Worm (Caenorhabditis elegans) whole organism, late embryonic: ENCODE results near the gene Y55F3BL.4.

Experiments
- C08G9.2 ChIP-seq: sonication (generic microtip); optimal IDR thresholded peaks from 2 replicates; lab custom pipeline; 2016; ENCODE audit warnings: mild to moderate bottlenecking, missing genetic modification characterization, moderate library complexity, missing compliant biosample characterization
- C38D4.7 ChIP-seq: fragments of 200-800 bp; sonication (Bioruptor generic); optimal IDR thresholded peaks from 2 replicates; lab custom pipeline; 2018; ENCODE audit warnings: mild to moderate bottlenecking, missing genetic modification characterization, moderate library complexity, missing compliant biosample characterization
- F13H6.1 ChIP-seq: sonication (generic microtip); optimal IDR thresholded peaks from 2 replicates; lab custom pipeline; 2016; ENCODE audit warnings: missing genetic modification characterization, missing compliant biosample characterization
- K09A11.1 ChIP-seq: sonication (generic microtip); optimal IDR thresholded peaks from 2 replicates; lab custom pipeline; 2017; ENCODE audit warnings: antibody characterized with exemption, mild to moderate bottlenecking, missing genetic modification characterization, missing compliant biosample characterization; ENCODE audit not compliant: insufficient read depth
- T23F11.4 ChIP-seq: fragments of 200-800 bp; sonication (Bioruptor generic); optimal IDR thresholded peaks from 2 replicates; lab custom pipeline; 2018; ENCODE audit warnings: mild to moderate bottlenecking, missing genetic modification characterization, missing compliant biosample characterization
- Y22D7AL.16 ChIP-seq: sonication (generic microtip); optimal IDR thresholded peaks from 2 replicates; lab custom pipeline; 2016; ENCODE audit warnings: missing genetic modification characterization, missing compliant biosample characterization
- ahr-1 ChIP-seq: sonication (generic microtip); optimal IDR thresholded peaks from 2 replicates; lab custom pipeline; 2016; ENCODE audit warnings: missing genetic modification characterization, missing compliant biosample characterization
- ceh-18 ChIP-seq: sonication (generic microtip); optimal IDR thresholded peaks from 2 replicates; lab custom pipeline; 2016; ENCODE audit warnings: missing genetic modification characterization, missing compliant biosample characterization
- ceh-24 ChIP-seq: sonication (generic microtip); optimal IDR thresholded peaks from 2 replicates; lab custom pipeline; 2016; ENCODE audit warnings: mild to moderate bottlenecking, missing genetic modification characterization, missing compliant biosample characterization
- ceh-31 ChIP-seq: sonication (generic microtip); optimal IDR thresholded peaks from 2 replicates; lab custom pipeline; 2016; ENCODE audit warnings: missing genetic modification characterization, missing compliant biosample characterization
- ceh-45 ChIP-seq: fragments of 200-800 bp; sonication (Bioruptor generic); IDR thresholded peaks from 2 replicates; pipeline ENCODE4 v1.3.6; 2022; ENCODE audit warnings: missing genetic modification reagents, missing genetic modification characterization, missing compliant biosample characterization
- ceh-48 ChIP-seq: sonication (generic microtip); optimal IDR thresholded peaks from 2 replicates; lab custom pipeline; 2016; ENCODE audit warnings: missing genetic modification characterization, inconsistent platforms, missing compliant biosample characterization
- ceh-6 ChIP-seq: fragments of 200-800 bp; sonication (Bioruptor generic); optimal IDR thresholded peaks from 2 replicates; lab custom pipeline; 2018; ENCODE audit warnings: mild to moderate bottlenecking, missing genetic modification characterization, missing compliant biosample characterization
- che-1 ChIP-seq: sonication (generic microtip); optimal IDR thresholded peaks from 2 replicates; lab custom pipeline; 2016; ENCODE audit warnings: mild to moderate bottlenecking, missing genetic modification characterization, missing compliant biosample characterization
- dmd-4 ChIP-seq: sonication (generic microtip); optimal IDR thresholded peaks from 2 replicates; lab custom pipeline; 2016; ENCODE audit warnings: borderline replicate concordance, missing genetic modification characterization, missing compliant biosample characterization
- elt-2 ChIP-seq: sonication (generic microtip); optimal IDR thresholded peaks from 2 replicates; lab custom pipeline; 2016; ENCODE audit warnings: missing genetic modification reagents, missing genetic modification characterization, missing compliant biosample characterization
- ets-4 ChIP-seq: sonication (generic microtip); optimal IDR thresholded peaks from 2 replicates; lab custom pipeline; 2016; ENCODE audit warnings: missing genetic modification characterization, missing compliant biosample characterization
- eyg-1 ChIP-seq: sonication (generic microtip); optimal IDR thresholded peaks from 2 replicates; lab custom pipeline; 2016; ENCODE audit warnings: missing genotype, missing genetic modification characterization, missing compliant biosample characterization
- fax-1 ChIP-seq: sonication (generic microtip); optimal IDR thresholded peaks from 2 replicates; lab custom pipeline; 2016; ENCODE audit warnings: missing genotype, missing genetic modification characterization, missing compliant biosample characterization
- gmeb-2 ChIP-seq: sonication (generic microtip); optimal IDR thresholded peaks from 2 replicates; lab custom pipeline; 2016; ENCODE audit warnings: missing genetic modification characterization, inconsistent platforms, missing compliant biosample characterization
- hlh-6 ChIP-seq: sonication (generic microtip); optimal IDR thresholded peaks from 2 replicates; lab custom pipeline; 2016; ENCODE audit warnings: missing genotype, missing genetic modification characterization, missing compliant biosample characterization
- hlh-8 ChIP-seq: sonication (generic microtip); optimal IDR thresholded peaks from 2 replicates; lab custom pipeline; 2016; ENCODE audit warnings: missing genotype, missing genetic modification characterization, missing compliant biosample characterization
- lin-11 ChIP-seq: fragments of 200-800 bp; sonication (Bioruptor generic); optimal IDR thresholded peaks from 2 replicates; lab custom pipeline; 2018; ENCODE audit warnings: mild to moderate bottlenecking, missing genetic modification characterization, missing compliant biosample characterization
- madf-2 ChIP-seq: sonication (generic microtip); optimal IDR thresholded peaks from 2 replicates; lab custom pipeline; 2017; ENCODE audit warnings: missing genetic modification characterization, missing compliant biosample characterization
- mec-3 ChIP-seq: sonication (generic microtip); optimal IDR thresholded peaks from 2 replicates; lab custom pipeline; 2016; ENCODE audit warnings: borderline replicate concordance, missing genetic modification characterization, missing compliant biosample characterization
- nfya-1 ChIP-seq: sonication (generic microtip); optimal IDR thresholded peaks from 2 replicates; lab custom pipeline; 2017; ENCODE audit warnings: missing genetic modification characterization, mild to moderate bottlenecking, missing compliant biosample characterization, antibody characterized with exemption, moderate library complexity
- nhr-232 ChIP-seq: sonication (generic microtip); optimal IDR thresholded peaks from 2 replicates; lab custom pipeline; 2016; ENCODE audit warnings: missing genetic modification characterization, missing compliant biosample characterization
- odd-2 ChIP-seq: sonication (generic microtip); optimal IDR thresholded peaks from 2 replicates; lab custom pipeline; 2017; ENCODE audit warnings: antibody characterized with exemption, mild to moderate bottlenecking, missing genetic modification characterization, missing compliant biosample characterization
- pat-9 ChIP-seq: fragments of 200-800 bp; sonication (Bioruptor generic); optimal IDR thresholded peaks from 2 replicates; lab custom pipeline; 2018; ENCODE audit warnings: mild to moderate bottlenecking, missing genetic modification characterization, moderate library complexity, missing compliant biosample characterization
- ref-2 ChIP-seq: sonication (generic microtip); optimal IDR thresholded peaks from 2 replicates; lab custom pipeline; 2016; ENCODE audit warnings: missing genetic modification characterization, missing compliant biosample characterization
- rnt-1 ChIP-seq: sonication (generic microtip); optimal IDR thresholded peaks from 2 replicates; lab custom pipeline; 2016; ENCODE audit warnings: missing genetic modification characterization, missing compliant biosample characterization
- sdc-2 ChIP-seq: sonication (generic microtip); optimal IDR thresholded peaks from 2 replicates; lab custom pipeline; 2016; ENCODE audit warnings: missing genotype, missing genetic modification characterization, missing compliant biosample characterization
- sox-2 ChIP-seq: fragments of 200-800 bp; sonication (Bioruptor generic); IDR thresholded peaks from 2 replicates; pipeline ENCODE4 v1.3.6; 2022; ENCODE audit warnings: missing genetic modification reagents, missing genetic modification characterization, missing compliant biosample characterization
- sox-4 ChIP-seq: sonication (generic microtip); optimal IDR thresholded peaks from 2 replicates; lab custom pipeline; 2017; ENCODE audit warnings: mild to moderate bottlenecking, missing genetic modification characterization, inconsistent platforms, missing compliant biosample characterization
- syd-9 ChIP-seq: sonication (generic microtip); optimal IDR thresholded peaks from 2 replicates; lab custom pipeline; 2016; ENCODE audit warnings: mild to moderate bottlenecking, missing genetic modification characterization, moderate library complexity, missing compliant biosample characterization
- tbx-2 ChIP-seq: sonication (generic microtip); optimal IDR thresholded peaks from 2 replicates; lab custom pipeline; 2016; ENCODE audit warnings: missing genetic modification characterization, missing compliant biosample characterization
- tbx-7 ChIP-seq: sonication (generic microtip); optimal IDR thresholded peaks from 2 replicates; lab custom pipeline; 2016; ENCODE audit warnings: missing genotype, missing genetic modification characterization, missing compliant biosample characterization
- unc-3 ChIP-seq, 2 experiments: fragments of 200-800 bp in 1 of 2; sonication (Bioruptor generic) in 1 of 2; sonication (generic microtip) in 1 of 2; conservative IDR thresholded peaks in 1 of 2; optimal IDR thresholded peaks in 1 of 2; 2 replicates each; pipeline versions ENCODE4 v1.3.6 to Lab custom; 2016 to 2022; ENCODE audit warnings: missing compliant biosample characterization in 2 of 2, missing genetic modification characterization in 2 of 2, missing genetic modification reagents in 1 of 2
- unc-42 ChIP-seq: sonication (generic microtip); optimal IDR thresholded peaks from 2 replicates; lab custom pipeline; 2016; ENCODE audit warnings: missing genotype, missing genetic modification characterization, missing compliant biosample characterization
- unc-55 ChIP-seq: sonication (generic microtip); optimal IDR thresholded peaks from 2 replicates; lab custom pipeline; 2017; ENCODE audit warnings: missing biosample characterization, missing genetic modification reagents, missing genetic modification characterization
- zip-5 ChIP-seq: sonication (generic microtip); optimal IDR thresholded peaks from 2 replicates; lab custom pipeline; 2016; ENCODE audit warnings: missing genetic modification characterization, missing compliant biosample characterization
- ztf-16 ChIP-seq: sonication (generic microtip); optimal IDR thresholded peaks from 2 replicates; lab custom pipeline; 2017; ENCODE audit warnings: missing genetic modification characterization, missing compliant biosample characterization

The Y55F3BL.4 gene

DNA sequence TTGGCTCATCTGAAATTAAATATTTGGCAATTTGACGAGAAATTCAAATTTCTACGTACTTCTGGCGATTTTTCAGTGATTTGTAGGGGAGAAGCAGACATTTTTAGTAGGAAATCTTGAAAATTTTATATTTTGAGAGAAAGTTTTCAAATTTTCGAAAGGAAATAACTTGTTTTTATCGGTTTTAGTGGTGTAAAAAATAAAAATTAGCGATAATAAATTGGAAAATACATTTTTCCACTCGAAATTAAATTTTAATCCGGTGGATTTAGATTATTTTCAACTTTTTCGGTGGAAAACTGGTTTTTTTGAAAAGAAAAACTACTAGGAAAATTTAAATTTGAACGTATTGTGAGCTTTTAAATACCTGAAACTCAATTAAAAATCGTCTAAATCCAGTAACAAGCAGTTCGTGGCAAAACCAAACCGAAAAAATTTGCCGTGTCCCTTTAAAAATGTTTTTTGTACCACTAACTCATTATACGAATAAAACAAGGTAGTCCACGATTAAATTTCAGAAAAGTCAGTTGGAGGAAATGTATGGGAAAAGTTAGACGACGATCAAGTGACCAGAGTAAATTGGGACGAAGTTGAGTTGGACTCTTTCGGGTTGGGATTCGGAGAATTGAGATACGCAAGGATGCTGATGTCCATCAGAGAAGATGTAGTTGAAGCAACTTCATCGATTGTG lies 27.0 kb downstream of the Y55F3BL.4 start, which contains the start of the genes madf-1 and Y55F3BR.10:
madf-1 (minus strand) TSS at position 101 of the 691 bp plus-strand sequence.
Y55F3BR.10 (plus strand) TSS at position 641 of the 691 bp plus-strand sequence.
- TF ChIP-seq elt-2 (tag; lab: Kevin White, UChicago) (no peak), che-1 (no peak), unc-42 (tag; lab: Kevin White, UChicago) (no peak), gmeb-2 (tag; lab: Kevin White, UChicago) (no peak), ref-2 (tag; lab: Kevin White, UChicago) (no peak), mec-3 (tag; lab: Kevin White, UChicago) (no peak), ceh-45 (GFP tag; lab: Robert Waterston, UW) (no peak), fax-1 (tag; lab: Kevin White, UChicago) (no peak), syd-9 (tag; lab: Kevin White, UChicago) (no peak), zip-5 (tag; lab: Kevin White, UChicago) (no peak), T23F11.4 (no peak), ets-4 (no peak), sox-4 (tag; lab: Kevin White, UChicago) (no peak)

DNA sequence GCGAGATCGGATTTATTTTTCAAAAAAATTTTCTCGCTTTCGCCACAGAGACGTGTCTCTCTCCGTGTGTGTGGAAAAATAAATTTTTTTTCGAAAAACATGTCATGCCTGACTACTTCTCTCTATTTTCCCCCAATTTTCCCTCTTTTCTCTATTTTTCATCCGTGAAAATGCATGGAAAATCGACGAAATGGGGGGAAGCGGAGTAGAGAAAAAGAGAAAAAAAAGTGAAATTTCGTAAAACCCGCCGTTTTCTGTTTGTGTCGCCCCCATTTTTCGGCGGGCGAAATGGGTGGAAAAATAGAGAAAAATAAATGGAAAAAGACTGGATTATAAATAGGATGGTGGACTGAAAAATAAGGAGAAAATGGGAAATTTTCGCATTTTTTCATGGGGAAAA lies 28.6 kb downstream of the Y55F3BL.4 start:
- no peak for TF ChIP-seq C38D4.7 (GFP tag; lab: Kevin White, UChicago)
- TF ChIP-seq ceh-48 (tag; lab: Kevin White, UChicago) = no peak
- no peak for TF ChIP-seq Y22D7AL.16 (tag; lab: Kevin White, UChicago)
- no peak for TF ChIP-seq syd-9 (tag; lab: Kevin White, UChicago)
- TF ChIP-seq odd-2 (tag; lab: Kevin White, UChicago) = no peak
- no peak for TF ChIP-seq ceh-31 (tag; lab: Kevin White, UChicago)
- TF ChIP-seq nfya-1 (tag; lab: Kevin White, UChicago) = peak; percentile 15

DNA sequence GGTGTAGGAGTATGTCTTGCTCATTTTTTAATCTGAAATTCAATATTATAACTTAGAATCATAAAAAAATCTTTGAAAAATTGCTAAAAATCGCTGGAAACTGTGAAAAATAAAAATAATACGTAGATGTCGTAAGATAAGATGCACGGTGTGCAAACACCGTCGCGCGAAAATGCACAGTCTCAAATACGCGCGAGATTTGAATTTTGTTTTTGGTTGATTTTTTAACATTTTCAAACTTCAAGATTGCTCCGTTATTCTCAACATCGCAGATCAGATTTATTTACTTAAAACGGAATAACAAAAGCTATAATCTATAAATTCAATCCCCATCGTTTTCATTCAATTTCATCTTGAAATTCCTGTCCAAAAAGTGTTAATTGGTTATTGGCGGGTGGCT lies 37.2 kb downstream of the Y55F3BL.4 start, which contains the start of gene Y55F3BR.6:
Y55F3BR.6 (minus strand) TSS at position 32 of the 400 bp plus-strand sequence.
- TF ChIP-seq ceh-18 (tag; lab: Kevin White, UChicago) = no peak
- TF ChIP-seq ceh-31 (tag; lab: Kevin White, UChicago) = no peak
- TF ChIP-seq K09A11.1 (tag; lab: Kevin White, UChicago) = no peak
- TF ChIP-seq sox-2 (GFP tag; lab: Robert Waterston, UW) = no peak
- TF ChIP-seq ceh-6 (GFP tag; lab: Kevin White, UChicago) = no peak
- TF ChIP-seq fax-1 (tag; lab: Kevin White, UChicago) = no peak
- TF ChIP-seq dmd-4 (tag; lab: Kevin White, UChicago) = no peak
- TF ChIP-seq sdc-2 = no peak
- TF ChIP-seq ahr-1 (tag; lab: Kevin White, UChicago) = no peak
- TF ChIP-seq pat-9 (tag; lab: Kevin White, UChicago) = no peak
- TF ChIP-seq eyg-1 (tag; lab: Kevin White, UChicago) = no peak
- no peak for TF ChIP-seq ceh-48 (tag; lab: Kevin White, UChicago)
- no peak for TF ChIP-seq ceh-24 (tag; lab: Kevin White, UChicago)
- no peak for TF ChIP-seq tbx-7 (tag; lab: Kevin White, UChicago)

DNA sequence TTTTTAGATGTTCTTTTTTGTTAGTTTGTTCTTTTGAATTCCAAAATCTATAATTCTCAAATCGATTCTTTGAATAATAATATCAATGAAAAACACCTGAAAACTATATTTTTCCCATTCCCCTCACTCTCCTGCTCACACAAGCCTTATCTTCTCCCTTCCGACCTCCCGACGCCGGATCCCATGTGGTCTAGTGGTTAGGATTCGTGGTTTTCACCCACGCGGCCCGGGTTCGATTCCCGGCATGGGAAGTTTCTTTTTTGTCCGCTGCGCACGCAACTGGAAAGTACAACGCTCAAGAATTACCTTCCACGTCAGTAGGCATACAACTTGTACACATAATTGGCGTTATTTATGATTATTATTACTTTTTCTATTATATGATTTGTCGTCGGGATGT lies 37.7 kb downstream of the Y55F3BL.4 start:
- peak; percentile 16 for TF ChIP-seq pat-9 (tag; lab: Kevin White, UChicago)
- TF ChIP-seq hlh-8 (tag; lab: Kevin White, UChicago) = peak; percentile 26
- TF ChIP-seq hlh-6 = peak; percentile 33
- TF ChIP-seq ref-2 (tag; lab: Kevin White, UChicago) = peak; percentile 13
- TF ChIP-seq nhr-232 = peak; percentile 39
- TF ChIP-seq C08G9.2 (tag; lab: Kevin White, UChicago) = peak; percentile 14
- TF ChIP-seq che-1 = peak; percentile 53
- TF ChIP-seq zip-5 (tag; lab: Kevin White, UChicago) = no peak
- TF ChIP-seq gmeb-2 (tag; lab: Kevin White, UChicago) = peak; percentile 58
- peak; percentile 37 for TF ChIP-seq lin-11 (tag; lab: Kevin White, UChicago)
- peak; percentile 8 for TF ChIP-seq ztf-16 (tag; lab: Kevin White, UChicago)
- TF ChIP-seq elt-2 (tag; lab: Kevin White, UChicago) = peak; percentile 64
- peak; percentile 20 for TF ChIP-seq nfya-1 (tag; lab: Kevin White, UChicago)
- peak; percentile 69 for TF ChIP-seq unc-3 (GFP tag; conservative IDR thresholded peaks at IDR 0.05; lab: Robert Waterston, UW)
- no peak for TF ChIP-seq unc-3 (tag; optimal IDR thresholded peaks at IDR 0.05; lab: Kevin White, UChicago)
- peak; percentile 36 for TF ChIP-seq ceh-31 (tag; lab: Kevin White, UChicago)
- peak; percentile 31 for TF ChIP-seq rnt-1 (tag; lab: Kevin White, UChicago)
- TF ChIP-seq tbx-2 (tag; lab: Kevin White, UChicago) = peak; percentile 34
- TF ChIP-seq ceh-6 (GFP tag; lab: Kevin White, UChicago) = peak; percentile 61
- TF ChIP-seq C38D4.7 (GFP tag; lab: Kevin White, UChicago) = peak; percentile 30
- TF ChIP-seq unc-55 (GFP tag; lab: Kevin White, UChicago) = no peak
- peak; percentile 39 for TF ChIP-seq F13H6.1 (tag; lab: Kevin White, UChicago)
- peak; percentile 23 for TF ChIP-seq madf-2 (tag; lab: Kevin White, UChicago)
- peak; percentile 57 for TF ChIP-seq Y22D7AL.16 (tag; lab: Kevin White, UChicago)
